Fruit fly (Drosophila melanogaster) whole organism, embryonic: Measurements from ENCODE around the gene CG8319.
A peak's percentile ranks its signal among the peaks of the same experiment; 100 is the strongest.

Experiments used
- BEAF-32 ChIP-seq: fragments of 200-800 bp; sonication (Bioruptor generic); optimal IDR thresholded peaks from 3 replicates; lab custom pipeline; 2017; ENCODE audit warnings: missing biosample characterization, missing genetic modification characterization, mild to moderate bottlenecking, moderate library complexity, missing genetic modification reagents
- CG10654 ChIP-seq: fragments of 200-800 bp; sonication (Bioruptor generic); optimal IDR thresholded peaks from 2 replicates; lab custom pipeline; 2016; ENCODE audit warnings: missing biosample characterization, missing genetic modification characterization
- CG11085 ChIP-seq: fragments of 200-800 bp; sonication (Bioruptor generic); IDR thresholded peaks from 2 replicates; pipeline ENCODE4 v1.3.6; 2022; ENCODE audit warnings: missing biosample characterization, missing genetic modification characterization
- CG11247 ChIP-seq: fragments of 200-800 bp; sonication (Bioruptor generic); IDR thresholded peaks from 2 replicates; pipeline ENCODE4 v1.3.6; 2022; ENCODE audit warnings: missing biosample characterization, missing genetic modification characterization
- CG11560 ChIP-seq: fragments of 200-800 bp; sonication (Bioruptor generic); IDR thresholded peaks from 3 replicates; pipeline ENCODE4 v1.3.6; 2022; ENCODE audit warnings: missing biosample characterization, missing genetic modification characterization
- CG12391 ChIP-seq: fragments of 200-800 bp; sonication (Bioruptor generic); optimal IDR thresholded peaks from 3 replicates; lab custom pipeline; 2018; ENCODE audit warnings: missing biosample characterization, mild to moderate bottlenecking, missing genetic modification characterization, moderate library complexity
- CG13624 ChIP-seq: fragments of 200-800 bp; sonication (Bioruptor generic); optimal IDR thresholded peaks from 2 replicates; lab custom pipeline; 2016; ENCODE audit warnings: missing biosample characterization, missing genetic modification characterization
- CG14014 ChIP-seq: fragments of 200-800 bp; sonication (Bioruptor generic); IDR thresholded peaks from 2 replicates; pipeline ENCODE4 v1.3.6; 2022; ENCODE audit warnings: missing biosample characterization, missing genetic modification characterization
- CG14965 ChIP-seq: fragments of 200-800 bp; sonication (Bioruptor generic); optimal IDR thresholded peaks from 2 replicates; lab custom pipeline; 2016; ENCODE audit warnings: missing biosample characterization, missing genetic modification characterization, borderline replicate concordance
- CG15269 ChIP-seq: fragments of 200-800 bp; sonication (Bioruptor generic); optimal IDR thresholded peaks from 2 replicates; lab custom pipeline; 2018; ENCODE audit warnings: missing biosample characterization, mild to moderate bottlenecking, missing genetic modification characterization, moderate library complexity
- CG17802 ChIP-seq: fragments of 200-800 bp; sonication (Bioruptor generic); optimal IDR thresholded peaks from 2 replicates; lab custom pipeline; 2018; ENCODE audit warnings: missing biosample characterization, mild to moderate bottlenecking, missing genetic modification characterization, moderate library complexity
- CG2120 ChIP-seq: fragments of 200-800 bp; sonication (Bioruptor generic); optimal IDR thresholded peaks from 3 replicates; lab custom pipeline; 2016; ENCODE audit warnings: missing biosample characterization, missing genetic modification characterization
- CG30403 ChIP-seq: fragments of 200-800 bp; sonication (Bioruptor generic); optimal IDR thresholded peaks from 3 replicates; lab custom pipeline; 2016; ENCODE audit warnings: missing biosample characterization, missing genetic modification characterization
- CG3065 ChIP-seq: fragments of 200-800 bp; sonication (Bioruptor generic); optimal IDR thresholded peaks from 2 replicates; lab custom pipeline; 2016; ENCODE audit warnings: missing biosample characterization, missing genetic modification characterization
- CG32532 ChIP-seq: fragments of 200-800 bp; sonication (Bioruptor generic); IDR thresholded peaks from 2 replicates; pipeline ENCODE4 v1.3.6; 2022; ENCODE audit warnings: missing biosample characterization, missing genetic modification characterization
- CG32772 ChIP-seq: fragments of 200-800 bp; sonication (Bioruptor generic); IDR thresholded peaks from 2 replicates; pipeline ENCODE4 v1.3.6; 2022; ENCODE audit warnings: missing biosample characterization, missing genetic modification characterization
- CG4404 ChIP-seq: fragments of 200-800 bp; sonication (Bioruptor generic); IDR thresholded peaks from 2 replicates; pipeline ENCODE4 v1.3.6; 2022; ENCODE audit warnings: missing biosample characterization, missing genetic modification characterization
- CG5953 ChIP-seq: fragments of 200-800 bp; sonication (Bioruptor generic); IDR thresholded peaks from 2 replicates; pipeline ENCODE4 v1.3.6; 2022; ENCODE audit warnings: missing biosample characterization, missing genetic modification characterization
- CG6654 ChIP-seq: fragments of 200-800 bp; sonication (Bioruptor generic); optimal IDR thresholded peaks from 2 replicates; lab custom pipeline; 2017; ENCODE audit warnings: missing biosample characterization, mild to moderate bottlenecking, missing genetic modification characterization
- CG6683 ChIP-seq: fragments of 200-800 bp; sonication (Bioruptor generic); optimal IDR thresholded peaks from 2 replicates; lab custom pipeline; 2017; ENCODE audit warnings: missing biosample characterization, mild to moderate bottlenecking, missing genetic modification characterization, missing genetic modification reagents
- CG8089 ChIP-seq: fragments of 200-800 bp; sonication (Bioruptor generic); optimal IDR thresholded peaks from 3 replicates; lab custom pipeline; 2016; ENCODE audit warnings: missing biosample characterization, missing genetic modification characterization
- CG8359 ChIP-seq: fragments of 200-800 bp; sonication (Bioruptor generic); optimal IDR thresholded peaks from 2 replicates; lab custom pipeline; 2017; ENCODE audit warnings: missing biosample characterization, mild to moderate bottlenecking, missing genetic modification characterization, borderline replicate concordance
- CG9215 ChIP-seq: fragments of 200-800 bp; sonication (Bioruptor generic); IDR thresholded peaks from 2 replicates; pipeline ENCODE4 v1.3.6; 2022; ENCODE audit warnings: missing biosample characterization, missing genetic modification characterization
- Dad ChIP-seq: fragments of 200-800 bp; sonication (Bioruptor generic); optimal IDR thresholded peaks from 3 replicates; lab custom pipeline; 2016; ENCODE audit warnings: missing biosample characterization, missing genetic modification characterization
- Dip3 ChIP-seq: fragments of 200-800 bp; sonication (Bioruptor generic); optimal IDR thresholded peaks from 3 replicates; lab custom pipeline; 2016; ENCODE audit warnings: missing biosample characterization, missing genetic modification characterization
- Doc3 ChIP-seq: fragments of 200-800 bp; sonication (Bioruptor generic); IDR thresholded peaks from 3 replicates; pipeline ENCODE4 v1.3.6; 2022; ENCODE audit warnings: missing biosample characterization, missing genetic modification characterization; ENCODE audit not compliant: partially characterized antibody
- Dref ChIP-seq: fragments of 200-800 bp; sonication (Bioruptor generic); IDR thresholded peaks from 2 replicates; pipeline ENCODE4 v1.3.6; 2022; ENCODE audit warnings: missing biosample characterization, missing genetic modification characterization
- Drgx ChIP-seq: fragments of 200-800 bp; sonication (Bioruptor generic); IDR thresholded peaks from 2 replicates; pipeline ENCODE4 v1.3.6; 2022; ENCODE audit warnings: missing biosample characterization, missing genetic modification characterization
- E2f1 ChIP-seq: fragments of 200-800 bp; sonication (Bioruptor generic); IDR thresholded peaks from 2 replicates; pipeline ENCODE4 v1.3.6; 2022; ENCODE audit warnings: missing biosample characterization, missing genetic modification characterization
- HHEX ChIP-seq: fragments of 200-800 bp; sonication (Bioruptor generic); optimal IDR thresholded peaks from 3 replicates; lab custom pipeline; 2017; ENCODE audit warnings: missing biosample characterization, mild to moderate bottlenecking, missing genetic modification characterization, missing genetic modification reagents
- Hsf ChIP-seq: fragments of 200-800 bp; sonication (Bioruptor generic); optimal IDR thresholded peaks from 3 replicates; lab custom pipeline; 2016; ENCODE audit warnings: missing biosample characterization, missing genetic modification characterization
- MTF-1 ChIP-seq: fragments of 200-800 bp; sonication (Bioruptor generic); optimal IDR thresholded peaks from 2 replicates; lab custom pipeline; 2018; ENCODE audit warnings: missing biosample characterization, mild to moderate bottlenecking, missing genetic modification characterization, borderline replicate concordance
- Mrtf ChIP-seq: fragments of 200-800 bp; sonication (Bioruptor generic); IDR thresholded peaks from 3 replicates; pipeline ENCODE4 v1.3.6; 2022; ENCODE audit warnings: missing biosample characterization, missing genetic modification characterization
- Oaz ChIP-seq: fragments of 200-800 bp; sonication (Bioruptor generic); IDR thresholded peaks from 2 replicates; pipeline ENCODE4 v1.3.6; 2022; ENCODE audit warnings: missing biosample characterization, missing genetic modification characterization
- PHDP ChIP-seq: fragments of 200-800 bp; sonication (Bioruptor generic); optimal IDR thresholded peaks from 3 replicates; lab custom pipeline; 2018; ENCODE audit warnings: missing biosample characterization, mild to moderate bottlenecking, missing genetic modification characterization, moderate library complexity
- Sin3A ChIP-seq: fragments of >200 bp; optimal IDR thresholded peaks from 2 replicates; lab custom pipeline; 2018
- TFAM ChIP-seq: fragments of 200-800 bp; sonication (Bioruptor generic); optimal IDR thresholded peaks from 2 replicates; lab custom pipeline; 2017; ENCODE audit warnings: missing biosample characterization, missing genetic modification characterization, inconsistent platforms
- ase ChIP-seq: fragments of 200-800 bp; sonication (Bioruptor generic); IDR thresholded peaks from 3 replicates; pipeline ENCODE4 v1.3.6; 2022; ENCODE audit warnings: missing biosample characterization, missing genetic modification characterization
- bigmax ChIP-seq: fragments of 200-800 bp; sonication (Bioruptor generic); optimal IDR thresholded peaks from 2 replicates; lab custom pipeline; 2018; ENCODE audit warnings: missing biosample characterization, mild to moderate bottlenecking, missing genetic modification characterization
- dimm ChIP-seq: fragments of 200-800 bp; sonication (Bioruptor generic); IDR thresholded peaks from 2 replicates; pipeline ENCODE4 v1.3.6; 2022; ENCODE audit warnings: missing biosample characterization, missing genetic modification characterization
- disco-r ChIP-seq: fragments of 200-800 bp; sonication (Bioruptor generic); optimal IDR thresholded peaks from 2 replicates; lab custom pipeline; 2016; ENCODE audit warnings: missing biosample characterization, missing genetic modification characterization
- ems ChIP-seq: fragments of 200-800 bp; sonication (Bioruptor generic); optimal IDR thresholded peaks from 3 replicates; lab custom pipeline; 2016; ENCODE audit warnings: missing biosample characterization, missing genetic modification characterization
- fru ChIP-seq: fragments of >200 bp; optimal IDR thresholded peaks from 2 replicates; lab custom pipeline; 2017
- grau ChIP-seq: fragments of 200-800 bp; optimal IDR thresholded peaks from 3 replicates; lab custom pipeline; 2019; ENCODE audit warnings: missing biosample characterization, mild to moderate bottlenecking, missing genetic modification characterization, moderate library complexity
- h ChIP-seq: fragments of >200 bp; optimal IDR thresholded peaks from 2 replicates; lab custom pipeline; 2017
- oc ChIP-seq: fragments of 200-800 bp; sonication (Bioruptor generic); optimal IDR thresholded peaks from 2 replicates; lab custom pipeline; 2018; ENCODE audit warnings: missing biosample characterization, mild to moderate bottlenecking, missing genetic modification characterization, moderate library complexity
- otp ChIP-seq: fragments of 200-800 bp; sonication (Bioruptor generic); IDR thresholded peaks from 3 replicates; pipeline ENCODE4, ENCODE4 v1.3.6; 2022; ENCODE audit warnings: missing biosample characterization, missing genetic modification characterization
- pb ChIP-seq: fragments of 200-800 bp; sonication (Bioruptor generic); optimal IDR thresholded peaks from 3 replicates; lab custom pipeline; 2016; ENCODE audit warnings: missing biosample characterization, missing genetic modification characterization
- schlank ChIP-seq: fragments of 200-800 bp; sonication (Bioruptor generic); optimal IDR thresholded peaks from 2 replicates; lab custom pipeline; 2018; ENCODE audit warnings: missing biosample characterization, mild to moderate bottlenecking, missing genetic modification characterization
- seq ChIP-seq: fragments of 200-800 bp; sonication (Bioruptor generic); IDR thresholded peaks from 2 replicates; pipeline ENCODE4 v1.3.6; 2022; ENCODE audit warnings: missing biosample characterization, missing genetic modification characterization
- sim ChIP-seq: fragments of 200-800 bp; sonication (Bioruptor generic); IDR thresholded peaks from 2 replicates; pipeline ENCODE4 v1.3.6; 2022; ENCODE audit warnings: missing biosample characterization, missing genetic modification characterization
- sisA ChIP-seq: fragments of 200-800 bp; sonication (Bioruptor generic); IDR thresholded peaks from 2 replicates; pipeline ENCODE4 v1.3.6; 2022; ENCODE audit warnings: missing biosample characterization, missing genetic modification characterization
- slou ChIP-seq: fragments of 200-800 bp; sonication (Bioruptor generic); optimal IDR thresholded peaks from 3 replicates; lab custom pipeline; 2016; ENCODE audit warnings: missing biosample characterization, missing genetic modification characterization
- vfl ChIP-seq: fragments of 200-800 bp; sonication (Bioruptor generic); optimal IDR thresholded peaks from 2 replicates; lab custom pipeline; 2016; ENCODE audit warnings: missing biosample characterization, missing genetic modification characterization

Gene CG8319

DNA sequence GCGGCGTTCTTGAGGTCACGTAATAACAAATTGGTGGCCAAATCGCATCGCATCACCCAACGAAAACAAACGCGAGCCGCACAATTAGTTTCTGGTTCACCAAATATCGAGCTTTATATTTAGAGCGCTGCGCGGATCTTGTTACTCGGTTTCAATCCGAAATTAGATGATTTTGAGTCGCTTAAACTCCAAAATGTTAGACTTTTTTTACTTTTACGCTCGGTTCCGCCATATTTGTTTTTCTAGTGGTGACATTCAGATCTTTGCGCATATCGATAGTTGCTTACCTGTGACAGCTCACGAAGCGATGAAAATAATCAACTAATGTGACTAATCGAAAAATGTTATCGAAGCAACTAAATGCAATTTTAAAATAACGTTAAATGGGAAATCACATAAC is 10.2 kb downstream of the CG8319 start, which contains the start of gene Scm (continued):
- TF ChIP-seq CG13624: peak; percentile 36
- peak; percentile 15 for TF ChIP-seq Sin3A (lab: Kevin White, UChicago)
- no peak for TF ChIP-seq Oaz (GFP tag; lab: Robert Waterston, UW)
- TF ChIP-seq ems (GFP tag; lab: Kevin White, UChicago): peak; percentile 2
- no peak for TF ChIP-seq HHEX (GFP tag; lab: Kevin White, UChicago)
- TF ChIP-seq Mrtf (GFP tag; lab: Robert Waterston, UW): no peak
- no peak for TF ChIP-seq CG11085 (GFP tag; lab: Robert Waterston, UW)
- no peak for TF ChIP-seq vfl (GFP tag; lab: Kevin White, UChicago)
- TF ChIP-seq disco-r (GFP tag; lab: Kevin White, UChicago): no peak
- TF ChIP-seq CG14014 (GFP tag; lab: Robert Waterston, UW): 0 out of 2 replicates have a peak, but pooled peaks have one; percentile 34
- TF ChIP-seq CG6683 (GFP tag; lab: Kevin White, UChicago): no peak
- no peak for TF ChIP-seq bigmax
- no peak for TF ChIP-seq CG10654
- TF ChIP-seq E2f1 (GFP tag; lab: Robert Waterston, UW): no peak
- TF ChIP-seq CG8089 (GFP tag; lab: Kevin White, UChicago): no peak
- TF ChIP-seq Hsf: no peak
- no peak for TF ChIP-seq CG9215 (GFP tag; lab: Robert Waterston, UW)
- no peak for TF ChIP-seq Dad
- no peak for TF ChIP-seq oc (tag; lab: Kevin White, UChicago)
- TF ChIP-seq CG32532 (GFP tag; lab: Robert Waterston, UW): no peak
- peak; percentile 90 for TF ChIP-seq Doc3 (GFP tag; lab: Robert Waterston, UW)
- no peak for TF ChIP-seq sisA (GFP tag; lab: Robert Waterston, UW)
- TF ChIP-seq ase (GFP tag; lab: Robert Waterston, UW): no peak
- TF ChIP-seq Dip3 (GFP tag; lab: Kevin White, UChicago): no peak
- peak; percentile 5 for TF ChIP-seq CG3065 (GFP tag; lab: Kevin White, UChicago)
- no peak for TF ChIP-seq CG4404 (GFP tag; lab: Robert Waterston, UW)
- TF ChIP-seq sim (GFP tag; lab: Robert Waterston, UW): no peak
- no peak for TF ChIP-seq CG11247 (GFP tag; lab: Robert Waterston, UW)
- TF ChIP-seq CG15269: no peak
- no peak for TF ChIP-seq h (lab: Kevin White, UChicago)
- TF ChIP-seq CG32772 (GFP tag; lab: Robert Waterston, UW): no peak
- TF ChIP-seq grau: no peak
- no peak for TF ChIP-seq seq
- TF ChIP-seq CG6654: no peak
- no peak for TF ChIP-seq CG2120
- TF ChIP-seq otp (GFP tag; lab: Robert Waterston, UW): no peak
- TF ChIP-seq TFAM: no peak
- TF ChIP-seq CG11560 (tag; lab: Robert Waterston, UW): no peak
- TF ChIP-seq CG30403: no peak
- no peak for TF ChIP-seq slou (GFP tag; lab: Kevin White, UChicago)
- no peak for TF ChIP-seq schlank (tag; lab: Kevin White, UChicago)
- no peak for TF ChIP-seq CG14965
- TF ChIP-seq PHDP (tag; lab: Kevin White, UChicago): peak; percentile 25
- TF ChIP-seq CG12391 (tag; lab: Kevin White, UChicago): peak; percentile 34
- TF ChIP-seq CG17802 (tag; lab: Kevin White, UChicago): no peak
- TF ChIP-seq fru (lab: Kevin White, UChicago): no peak
- TF ChIP-seq CG5953 (GFP tag; lab: Robert Waterston, UW): no peak
- no peak for TF ChIP-seq pb (GFP tag; lab: Kevin White, UChicago)
- no peak for TF ChIP-seq MTF-1 (GFP tag; lab: Kevin White, UChicago)
- no peak for TF ChIP-seq CG8359
- no peak for TF ChIP-seq Drgx (GFP tag; lab: Robert Waterston, UW)
- no peak for TF ChIP-seq dimm (GFP tag; lab: Robert Waterston, UW)
- peak; percentile 91 for TF ChIP-seq BEAF-32 (GFP tag; lab: Kevin White, UChicago)
- peak; percentile 95 for TF ChIP-seq Dref (GFP tag; lab: Robert Waterston, UW)
